Worm (Caenorhabditis elegans): ENCODE measurements around the gene M110.7.

ce11 chrII:8246476-8246875 is 13.9 kb downstream of the M110.7 start, which contains the start of gene F35C11.3:
- TF ChIP-seq unc-62 (GFP tag; optimal IDR thresholded peaks at IDR 0.05) (no peak), unc-39 (tag; optimal IDR thresholded peaks at IDR 0.05) (no peak), nhr-28 (tag; optimal IDR thresholded peaks at IDR 0.05) (no peak), aly-2 (tag; optimal IDR thresholded peaks at IDR 0.05) (no peak), ztf-4 (tag; optimal IDR thresholded peaks at IDR 0.05) (no peak), nhr-67 (tag; optimal IDR thresholded peaks at IDR 0.05) (no peak), R02D3.7 (tag; optimal IDR thresholded peaks at IDR 0.05) (no peak), elt-2 (tag; optimal IDR thresholded peaks at IDR 0.05) (no peak), ceh-82 (tag; optimal IDR thresholded peaks at IDR 0.05) (no peak), daf-12 (tag; optimal IDR thresholded peaks at IDR 0.05) (no peak), mdl-1 (tag; optimal IDR thresholded peaks at IDR 0.05) (no peak), ceh-28 (tag; optimal IDR thresholded peaks at IDR 0.05) (no peak), snpc-4 (tag; optimal IDR thresholded peaks at IDR 0.05) (no peak), nhr-76 (tag; optimal IDR thresholded peaks at IDR 0.05) (no peak)
